Fruit fly (Drosophila melanogaster) whole organism, embryonic: ENCODE measurements around the gene CG3009.

Experiments used
- Bgb ChIP-seq: fragments of 200-800 bp; sonication (Bioruptor generic); IDR thresholded peaks from 2 replicates; pipeline ENCODE4 v1.3.6; 2022; ENCODE audit warnings: missing biosample characterization, missing genetic modification characterization; ENCODE audit not compliant: partially characterized antibody
- CG10147 ChIP-seq: fragments of 200-800 bp; sonication (Bioruptor generic); optimal IDR thresholded peaks from 2 replicates; lab custom pipeline; 2019; ENCODE audit warnings: missing biosample characterization, mild to moderate bottlenecking, missing genetic modification characterization, moderate library complexity
- CG1024 ChIP-seq: fragments of 200-800 bp; sonication (Bioruptor generic); IDR thresholded peaks from 2 replicates; pipeline ENCODE4 v1.3.6; 2022; ENCODE audit warnings: missing biosample characterization, missing genetic modification characterization
- CG10959 ChIP-seq: fragments of 200-800 bp; sonication (Bioruptor generic); IDR thresholded peaks from 2 replicates; pipeline ENCODE4 v1.3.6; 2022; ENCODE audit warnings: missing biosample characterization, missing genetic modification characterization
- CG15514 ChIP-seq: fragments of 200-800 bp; sonication (Bioruptor generic); optimal IDR thresholded peaks from 3 replicates; lab custom pipeline; 2017; ENCODE audit warnings: missing biosample characterization, missing genetic modification characterization, mild to moderate bottlenecking, moderate library complexity, missing genetic modification reagents
- CG15696 ChIP-seq: fragments of 200-800 bp; sonication (Bioruptor generic); optimal IDR thresholded peaks from 2 replicates; lab custom pipeline; 2019; ENCODE audit warnings: missing biosample characterization, mild to moderate bottlenecking, missing genetic modification characterization, moderate library complexity
- CG17385 ChIP-seq: fragments of 200-800 bp; sonication (Bioruptor generic); optimal IDR thresholded peaks from 3 replicates; lab custom pipeline; 2018; ENCODE audit warnings: missing biosample characterization, mild to moderate bottlenecking, missing genetic modification characterization
- CG17568 ChIP-seq: fragments of 200-800 bp; sonication (Bioruptor generic); optimal IDR thresholded peaks from 2 replicates; lab custom pipeline; 2018; ENCODE audit warnings: missing biosample characterization, mild to moderate bottlenecking, missing genetic modification characterization, moderate library complexity
- CG18011 ChIP-seq: fragments of 200-800 bp; sonication (Bioruptor generic); optimal IDR thresholded peaks from 2 replicates; lab custom pipeline; 2017; ENCODE audit warnings: missing biosample characterization, missing genetic modification characterization, mild to moderate bottlenecking, moderate library complexity, missing genotype
- CG18619 ChIP-seq: fragments of 200-800 bp; sonication (Bioruptor generic); optimal IDR thresholded peaks from 3 replicates; lab custom pipeline; 2017; ENCODE audit warnings: missing biosample characterization, mild to moderate bottlenecking, missing genetic modification characterization
- CG2116 ChIP-seq: fragments of 200-800 bp; sonication (Bioruptor generic); optimal IDR thresholded peaks from 3 replicates; lab custom pipeline; 2018; ENCODE audit warnings: missing biosample characterization, mild to moderate bottlenecking, missing genetic modification characterization
- CG2199 ChIP-seq: fragments of 200-800 bp; sonication (Bioruptor generic); IDR thresholded peaks from 3 replicates; pipeline ENCODE4 v1.3.6; 2022; ENCODE audit warnings: missing biosample characterization, missing genetic modification characterization
- CG2712 ChIP-seq: fragments of 200-800 bp; optimal IDR thresholded peaks from 3 replicates; lab custom pipeline; 2019; ENCODE audit warnings: missing biosample characterization, mild to moderate bottlenecking, missing genetic modification characterization, moderate library complexity
- CG6254 ChIP-seq: fragments of 200-800 bp; sonication (Bioruptor generic); optimal IDR thresholded peaks from 3 replicates; lab custom pipeline; 2017; ENCODE audit warnings: mild to moderate bottlenecking, missing biosample characterization, missing genetic modification reagents, missing genetic modification characterization
- CG6765 ChIP-seq: fragments of 200-800 bp; sonication (Bioruptor generic); optimal IDR thresholded peaks from 3 replicates; lab custom pipeline; 2017; ENCODE audit warnings: missing biosample characterization, mild to moderate bottlenecking, missing genetic modification characterization
- CG9727 ChIP-seq: fragments of 200-800 bp; sonication (Bioruptor generic); optimal IDR thresholded peaks from 3 replicates; lab custom pipeline; 2017; ENCODE audit warnings: missing biosample characterization, mild to moderate bottlenecking, missing genetic modification characterization
- Deaf1 ChIP-seq: fragments of 200-800 bp; optimal IDR thresholded peaks from 3 replicates; lab custom pipeline; 2019; ENCODE audit warnings: missing biosample characterization, mild to moderate bottlenecking, missing genetic modification characterization, moderate library complexity
- Dip3 ChIP-seq: fragments of 200-800 bp; sonication (Bioruptor generic); optimal IDR thresholded peaks from 3 replicates; lab custom pipeline; 2016; ENCODE audit warnings: missing biosample characterization, missing genetic modification characterization
- ERR ChIP-seq: fragments of 200-800 bp; sonication (Bioruptor generic); optimal IDR thresholded peaks from 2 replicates; lab custom pipeline; 2016; ENCODE audit warnings: missing biosample characterization, missing genetic modification characterization
- Kr ChIP-seq: fragments of 200-800 bp; sonication (Bioruptor generic); optimal IDR thresholded peaks from 2 replicates; lab custom pipeline; 2017; ENCODE audit warnings: missing biosample characterization, mild to moderate bottlenecking, missing genetic modification characterization
- Mad ChIP-seq: fragments of 200-800 bp; sonication (Bioruptor generic); optimal IDR thresholded peaks from 2 replicates; lab custom pipeline; 2016; ENCODE audit warnings: missing biosample characterization, missing genetic modification characterization
- NC2β ChIP-seq: fragments of 200-800 bp; sonication (Bioruptor generic); optimal IDR thresholded peaks from 2 replicates; lab custom pipeline; 2016; ENCODE audit warnings: missing biosample characterization, missing genetic modification characterization
- Oli ChIP-seq: fragments of 200-800 bp; sonication (Bioruptor generic); optimal IDR thresholded peaks from 2 replicates; lab custom pipeline; 2018; ENCODE audit warnings: missing biosample characterization, mild to moderate bottlenecking, missing genetic modification characterization, moderate library complexity
- Side ChIP-seq: fragments of 200-800 bp; sonication (Bioruptor generic); optimal IDR thresholded peaks from 2 replicates; lab custom pipeline; 2016; ENCODE audit warnings: missing biosample characterization, missing genetic modification characterization
- Taf1 ChIP-seq: fragments of 200-800 bp; sonication (Bioruptor generic); IDR thresholded peaks from 2 replicates; pipeline ENCODE4 v1.3.6; 2022; ENCODE audit warnings: missing biosample characterization, missing genetic modification characterization
- Trl ChIP-seq, 3 experiments: fragments of >200 bp in 2 of 3; fragments of 200-800 bp in 1 of 3; sonication (Bioruptor generic) in 1 of 3; optimal IDR thresholded peaks; 2 replicates in 1 of 3; 3 replicates in 2 of 3; lab custom pipeline; 2016 to 2017; ENCODE audit warnings: missing biosample characterization in 1 of 3, missing genetic modification characterization in 1 of 3
- Usf ChIP-seq: fragments of 200-800 bp; sonication (Bioruptor generic); optimal IDR thresholded peaks from 2 replicates; lab custom pipeline; 2017; ENCODE audit warnings: missing genotype, missing biosample characterization, missing genetic modification characterization
- al ChIP-seq: fragments of 200-800 bp; sonication (Bioruptor generic); IDR thresholded peaks from 2 replicates; pipeline ENCODE4 v1.3.6; 2022; ENCODE audit warnings: missing biosample characterization, missing genetic modification characterization
- bbx ChIP-seq: fragments of 200-800 bp; sonication (Bioruptor generic); IDR thresholded peaks from 2 replicates; pipeline ENCODE4 v1.3.6; 2022; ENCODE audit warnings: missing biosample characterization, missing genetic modification characterization; ENCODE audit not compliant: partially characterized antibody
- bsh ChIP-seq, 2 experiments: fragments of 200-800 bp; sonication (Bioruptor generic); optimal IDR thresholded peaks; 2 replicates each; lab custom pipeline; 2017 to 2018; ENCODE audit warnings: mild to moderate bottlenecking in 2 of 2, missing biosample characterization in 2 of 2, missing genetic modification characterization in 2 of 2, moderate library complexity in 1 of 2
- cad ChIP-seq: fragments of >200 bp; optimal IDR thresholded peaks from 2 replicates; lab custom pipeline; 2017; ENCODE audit warnings: missing biosample characterization, missing genetic modification characterization
- chinmo ChIP-seq: fragments of 200-800 bp; sonication (Bioruptor generic); IDR thresholded peaks from 4 replicates; pipeline ENCODE4 v1.3.6; 2022; ENCODE audit warnings: missing biosample characterization, missing genetic modification characterization; ENCODE audit not compliant: partially characterized antibody
- dan ChIP-seq: fragments of 200-800 bp; sonication (Bioruptor generic); IDR thresholded peaks from 2 replicates; pipeline ENCODE4 v1.3.6; 2022; ENCODE audit warnings: missing biosample characterization, missing genetic modification characterization
- fd96Cb ChIP-seq: fragments of 200-800 bp; sonication (Bioruptor generic); optimal IDR thresholded peaks from 2 replicates; lab custom pipeline; 2018; ENCODE audit warnings: missing biosample characterization, mild to moderate bottlenecking, missing genetic modification characterization, moderate library complexity
- grn ChIP-seq: fragments of 200-800 bp; sonication (Bioruptor generic); optimal IDR thresholded peaks from 3 replicates; lab custom pipeline; 2017; ENCODE audit warnings: missing biosample characterization, missing genetic modification characterization
- kah ChIP-seq: fragments of 200-800 bp; sonication (Bioruptor generic); optimal IDR thresholded peaks from 2 replicates; lab custom pipeline; 2018; ENCODE audit warnings: missing biosample characterization, mild to moderate bottlenecking, missing genetic modification characterization
- odd ChIP-seq: fragments of 200-800 bp; sonication (Bioruptor generic); optimal IDR thresholded peaks from 2 replicates; lab custom pipeline; 2017; ENCODE audit warnings: missing biosample characterization, mild to moderate bottlenecking, missing genetic modification characterization
- pros ChIP-seq: fragments of 200-800 bp; sonication (Bioruptor generic); optimal IDR thresholded peaks from 3 replicates; lab custom pipeline; 2019; ENCODE audit warnings: missing biosample characterization, mild to moderate bottlenecking, missing genetic modification characterization, moderate library complexity
- repo ChIP-seq: fragments of 200-800 bp; sonication (Bioruptor generic); optimal IDR thresholded peaks from 2 replicates; lab custom pipeline; 2016; ENCODE audit warnings: missing biosample characterization, missing genetic modification characterization
- ro ChIP-seq: fragments of 200-800 bp; sonication (Bioruptor generic); IDR thresholded peaks from 2 replicates; pipeline ENCODE4 v1.3.6; 2022; ENCODE audit warnings: missing biosample characterization, missing genetic modification characterization
- schlank ChIP-seq: fragments of 200-800 bp; sonication (Bioruptor generic); optimal IDR thresholded peaks from 2 replicates; lab custom pipeline; 2018; ENCODE audit warnings: missing biosample characterization, mild to moderate bottlenecking, missing genetic modification characterization
- sim ChIP-seq: fragments of 200-800 bp; sonication (Bioruptor generic); IDR thresholded peaks from 2 replicates; pipeline ENCODE4 v1.3.6; 2022; ENCODE audit warnings: missing biosample characterization, missing genetic modification characterization
- sisA ChIP-seq: fragments of 200-800 bp; sonication (Bioruptor generic); IDR thresholded peaks from 2 replicates; pipeline ENCODE4 v1.3.6; 2022; ENCODE audit warnings: missing biosample characterization, missing genetic modification characterization
- slbo ChIP-seq: fragments of 200-800 bp; sonication (Bioruptor generic); IDR thresholded peaks from 2 replicates; pipeline ENCODE4 v1.3.6; 2022; ENCODE audit warnings: missing biosample characterization, missing genetic modification characterization
- slp2 ChIP-seq: fragments of 200-800 bp; sonication (Bioruptor generic); optimal IDR thresholded peaks from 2 replicates; lab custom pipeline; 2016; ENCODE audit warnings: missing biosample characterization, missing genetic modification characterization
- tin ChIP-seq: fragments of 200-800 bp; sonication (Bioruptor generic); optimal IDR thresholded peaks from 3 replicates; lab custom pipeline; 2016; ENCODE audit warnings: missing biosample characterization, missing genetic modification characterization
- tup ChIP-seq: fragments of 200-800 bp; sonication (Bioruptor generic); optimal IDR thresholded peaks from 2 replicates; lab custom pipeline; 2016; ENCODE audit warnings: missing biosample characterization, mild to moderate bottlenecking, missing genetic modification characterization, moderate library complexity
- unc-4 ChIP-seq: fragments of 200-800 bp; sonication (Bioruptor generic); IDR thresholded peaks from 2 replicates; pipeline ENCODE4 v1.3.6; 2022; ENCODE audit warnings: missing biosample characterization, missing genetic modification characterization; ENCODE audit not compliant: partially characterized antibody
- vfl ChIP-seq: fragments of 200-800 bp; sonication (Bioruptor generic); optimal IDR thresholded peaks from 2 replicates; lab custom pipeline; 2016; ENCODE audit warnings: missing biosample characterization, missing genetic modification characterization
- vvl ChIP-seq: fragments of 200-800 bp; sonication (Bioruptor generic); IDR thresholded peaks from 2 replicates; pipeline ENCODE4 v1.3.6; 2022; ENCODE audit warnings: missing biosample characterization, missing genetic modification characterization
- zfh1 ChIP-seq: fragments of 200-800 bp; sonication (Bioruptor generic); IDR thresholded peaks from 3 replicates; pipeline ENCODE4 v1.3.6; 2022; ENCODE audit warnings: missing biosample characterization, missing genetic modification characterization

CG3009 gene

DNA sequence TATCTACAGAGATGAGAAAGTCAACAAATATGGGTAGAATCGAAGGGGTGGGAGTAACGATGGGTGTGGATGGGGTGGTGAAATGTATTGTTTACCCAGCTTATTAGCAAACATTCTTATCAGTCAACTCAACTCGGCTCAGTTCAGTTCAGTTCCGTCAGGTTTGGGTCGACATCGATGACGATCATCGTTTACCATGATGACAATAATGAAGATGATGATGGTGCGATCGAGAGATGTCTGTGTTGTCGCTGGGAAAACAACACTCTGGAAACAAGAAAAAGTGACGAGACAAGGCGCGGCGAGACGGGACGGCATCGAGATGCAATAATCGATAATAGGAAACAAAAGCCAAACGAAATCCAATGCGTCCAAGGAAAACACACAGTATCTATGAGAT lies 56.8 kb downstream of the CG3009 start (continued):
- TF ChIP-seq chinmo (GFP tag; lab: Robert Waterston, UW) (no peak), Trl (optimal IDR thresholded peaks at IDR 0.05; lab: Kevin White, UChicago) (no peak), Trl (GFP tag; optimal IDR thresholded peaks at IDR 0.05; lab: Kevin White, UChicago) (no peak), CG6765 (GFP tag; lab: Kevin White, UChicago) (no peak), al (GFP tag; lab: Robert Waterston, UW) (no peak), Mad (GFP tag; lab: Kevin White, UChicago) (no peak), Dip3 (GFP tag; lab: Kevin White, UChicago) (no peak), CG9727 (GFP tag; lab: Kevin White, UChicago) (peak; percentile 41), fd96Cb (no peak), CG6254 (GFP tag; lab: Kevin White, UChicago) (peak; percentile 4), CG2116 (no peak), bbx (no peak), sisA (GFP tag; lab: Robert Waterston, UW) (no peak), Oli (tag; lab: Kevin White, UChicago) (no peak), grn (peak; percentile 19), CG18011 (GFP tag; lab: Kevin White, UChicago) (no peak), schlank (tag; lab: Kevin White, UChicago) (no peak), Bgb (no peak), slp2 (GFP tag; lab: Kevin White, UChicago) (no peak), CG17385 (GFP tag; lab: Kevin White, UChicago) (no peak), sim (no peak), NC2β (GFP tag; lab: Kevin White, UChicago) (no peak), CG15514 (GFP tag; lab: Kevin White, UChicago) (no peak), dan (GFP tag; lab: Robert Waterston, UW) (no peak), Side (GFP tag; lab: Kevin White, UChicago) (no peak), CG2712 (tag; lab: Kevin White, UChicago) (peak; percentile 27), kah (GFP tag; lab: Kevin White, UChicago) (no peak), tin (no peak), CG10959 (GFP tag; lab: Robert Waterston, UW) (no peak), Kr (GFP tag; lab: Kevin White, UChicago) (peak; percentile 49), Deaf1 (tag; lab: Kevin White, UChicago) (no peak), vvl (0 out of 2 replicates have a peak, but pooled peaks have one; percentile 9), tup (GFP tag; lab: Kevin White, UChicago) (no peak), zfh1 (GFP tag; lab: Robert Waterston, UW) (0 out of 3 replicates have a peak, but pooled peaks have one; percentile 42), pros (GFP tag; lab: Kevin White, UChicago) (no peak), cad (GFP tag; lab: Kevin White, UChicago) (no peak), ro (no peak), vfl (GFP tag; lab: Kevin White, UChicago) (no peak), ERR (GFP tag; lab: Kevin White, UChicago) (no peak), CG18619 (GFP tag; lab: Kevin White, UChicago) (no peak), repo (GFP tag; lab: Kevin White, UChicago) (no peak), bsh (GFP tag; optimal IDR thresholded peaks at IDR 0.05; lab: Kevin White, UChicago) (peak in 1 of 2 experiments; percentile 51), CG2199 (no peak), CG15696 (tag; lab: Kevin White, UChicago) (peak; percentile 63), slbo (GFP tag; lab: Robert Waterston, UW) (no peak), unc-4 (GFP tag; lab: Robert Waterston, UW) (no peak), CG17568 (GFP tag; lab: Kevin White, UChicago) (peak; percentile 13), Usf (no peak), CG1024 (GFP tag; lab: Robert Waterston, UW) (no peak), Taf1 (GFP tag; lab: Robert Waterston, UW) (no peak), CG10147 (no peak), odd (GFP tag; lab: Kevin White, UChicago) (peak; percentile 3)
